Worm (Caenorhabditis elegans): ENCODE results near the gene C11H1.5.

C11H1.5 gene

ce11 chrX:14339723-14340122 is 36.7 kb upstream of the C11H1.5 start:
- no peak for TF ChIP-seq dpff-1 (tag; optimal IDR thresholded peaks at IDR 0.05)
- TF ChIP-seq mes-4 (tag; optimal IDR thresholded peaks at IDR 0.05), result no peak
- TF ChIP-seq dpl-1 (GFP tag; optimal IDR thresholded peaks at IDR 0.05), result no peak
- no peak for TF ChIP-seq ZK185.1 (tag; optimal IDR thresholded peaks at IDR 0.05; ENCODE audit: poor library complexity, severe bottlenecking)
- TF ChIP-seq Y56A3A.18 (GFP tag; IDR thresholded peaks at IDR 0.05), result no peak
- TF ChIP-seq aptf-3 (GFP tag; IDR thresholded peaks at IDR 0.05), result no peak
- TF ChIP-seq F57A8.1 (GFP tag; optimal IDR thresholded peaks at IDR 0.05), result no peak
- no peak for TF ChIP-seq hrde-1 (tag; optimal IDR thresholded peaks at IDR 0.05; ENCODE audit: borderline replicate concordance)
- TF ChIP-seq hlh-12 (tag; optimal IDR thresholded peaks at IDR 0.05), result no peak
- TF ChIP-seq cebp-2 (GFP tag; IDR thresholded peaks at IDR 0.05), result no peak
- TF ChIP-seq madf-3 (GFP tag; IDR thresholded peaks at IDR 0.05), result no peak
- no peak for TF ChIP-seq zfh-2 (GFP tag; conservative IDR thresholded peaks at IDR 0.05)
- TF ChIP-seq ztf-22 (GFP tag; optimal IDR thresholded peaks at IDR 0.05), result no peak
- no peak for TF ChIP-seq tbp1 (GFP tag; optimal IDR thresholded peaks at IDR 0.05)
- no peak for TF ChIP-seq nhr-80 (tag; optimal IDR thresholded peaks at IDR 0.05)
- no peak for TF ChIP-seq mxl-1 (tag; optimal IDR thresholded peaks at IDR 0.05)
- TF ChIP-seq D2030.7 (GFP tag; IDR thresholded peaks at IDR 0.05), result no peak

- TF ChIP-seq F39B2.1 (GFP tag; IDR thresholded peaks at IDR 0.05) (no peak), F10E7.11 (tag; optimal IDR thresholded peaks at IDR 0.05) (no peak), fkh-3 (tag; optimal IDR thresholded peaks at IDR 0.05) (no peak), ceh-100 (GFP tag; IDR thresholded peaks at IDR 0.05) (no peak), T07F8.4 (tag; optimal IDR thresholded peaks at IDR 0.05) (no peak), B0035.1 (tag; optimal IDR thresholded peaks at IDR 0.05) (no peak), F23B12.7 (tag; optimal IDR thresholded peaks at IDR 0.05; ENCODE audit: insufficient read depth) (no peak), somi-1 (GFP tag; optimal IDR thresholded peaks at IDR 0.05) (no peak), lsl-1 (GFP tag; optimal IDR thresholded peaks at IDR 0.05) (no peak), ama-1 (optimal IDR thresholded peaks at IDR 0.05) (no peak), ama-1 (GFP tag; optimal IDR thresholded peaks at IDR 0.05) (no peak)
Measured at ce11 chrX:14338896-14339295, 35.9 kb upstream of the C11H1.5 start.

ce11 chrX:14335621-14336020 is 32.6 kb upstream of the C11H1.5 start:
- TF ChIP-seq akir-1 (GFP tag; optimal IDR thresholded peaks at IDR 0.05), result no peak
- TF ChIP-seq zfh-2 (GFP tag; conservative IDR thresholded peaks at IDR 0.05), result peak; percentile 68
- TF ChIP-seq dpff-1 (tag; optimal IDR thresholded peaks at IDR 0.05), result no peak
- no peak for TF ChIP-seq ceh-40 (GFP tag; IDR thresholded peaks at IDR 0.05)

- TF ChIP-seq lin-40 (tag; optimal IDR thresholded peaks at IDR 0.05) (no peak), nhr-90 (tag; optimal IDR thresholded peaks at IDR 0.05) (no peak), C06A6.2 (GFP tag; conservative IDR thresholded peaks at IDR 0.05) (no peak), attf-6 (GFP tag; IDR thresholded peaks at IDR 0.05) (no peak), B0035.1 (tag; optimal IDR thresholded peaks at IDR 0.05) (no peak), him-1 (tag; optimal IDR thresholded peaks at IDR 0.05) (no peak), die-1 (tag; optimal IDR thresholded peaks at IDR 0.05) (no peak), hsf-1 (GFP tag; IDR thresholded peaks at IDR 0.05) (no peak), B0336.3 (GFP tag; IDR thresholded peaks at IDR 0.05) (no peak), ceh-79 (tag; optimal IDR thresholded peaks at IDR 0.05) (no peak), repo-1 (tag; optimal IDR thresholded peaks at IDR 0.05) (no peak), ekl-4 (GFP tag; IDR thresholded peaks at IDR 0.05) (no peak), ceh-58 (GFP tag; IDR thresholded peaks at IDR 0.05) (no peak), dpl-1 (GFP tag; optimal IDR thresholded peaks at IDR 0.05) (no peak), atf-7 (tag; optimal IDR thresholded peaks at IDR 0.05) (no peak), fkh-3 (tag; optimal IDR thresholded peaks at IDR 0.05) (no peak), hlh-12 (tag; optimal IDR thresholded peaks at IDR 0.05) (no peak), nhr-80 (tag; optimal IDR thresholded peaks at IDR 0.05) (no peak), lag-1 (GFP tag; IDR thresholded peaks at IDR 0.05) (no peak)
Measured at ce11 chrX:14335220-14335619, 32.2 kb upstream of the C11H1.5 start, which contains the start of gene K04G11.1. TSS of gene K04G11.1 (plus strand) at chrX:14335520.
